Worm (Caenorhabditis elegans): ENCODE data around the gene fbxa-208.

The fbxa-208 gene

ce11 chrIII:1214680-1215079, 41.9 kb upstream of the fbxa-208 start, which contains the start of gene Y119D3B.21:
TSS of gene Y119D3B.21 (plus strand) at chrIII:1215000.
- TF ChIP-seq ama-1 (optimal IDR thresholded peaks at IDR 0.05) (peak; percentile 53), nhr-237 (tag; optimal IDR thresholded peaks at IDR 0.05) (no peak), sma-9 (GFP tag; optimal IDR thresholded peaks at IDR 0.05) (peak; percentile 13), sma-9 (tag; optimal IDR thresholded peaks at IDR 0.05) (no peak), fos-1 (tag; optimal IDR thresholded peaks at IDR 0.05) (peak; percentile 84), F13H6.1 (tag; optimal IDR thresholded peaks at IDR 0.05) (peak; percentile 29), mab-5 (tag; optimal IDR thresholded peaks at IDR 0.05) (no peak), crh-2 (tag; optimal IDR thresholded peaks at IDR 0.05) (peak; percentile 49), nhr-21 (tag; optimal IDR thresholded peaks at IDR 0.05) (no peak), ceh-16 (tag; optimal IDR thresholded peaks at IDR 0.05) (no peak), gmeb-1 (tag; optimal IDR thresholded peaks at IDR 0.05) (no peak), aly-2 (tag; optimal IDR thresholded peaks at IDR 0.05) (no peak)

ce11 chrIII:1216096-1216495, 40.5 kb upstream of the fbxa-208 start:
- TF ChIP-seq crh-2 (tag; optimal IDR thresholded peaks at IDR 0.05), result no peak

- TF ChIP-seq lsy-2 (tag; optimal IDR thresholded peaks at IDR 0.05) (peak in 1 of 2 experiments; percentile 15), nhr-6 (tag; optimal IDR thresholded peaks at IDR 0.05) (no peak), sma-9 (GFP tag; optimal IDR thresholded peaks at IDR 0.05) (no peak), sma-9 (tag; optimal IDR thresholded peaks at IDR 0.05) (no peak), ama-1 (optimal IDR thresholded peaks at IDR 0.05) (no peak), C34F6.9 (tag; optimal IDR thresholded peaks at IDR 0.05) (no peak), elt-3 (tag; optimal IDR thresholded peaks at IDR 0.05) (no peak), unc-55 (GFP tag; optimal IDR thresholded peaks at IDR 0.05) (no peak)
These were observed 38.4 kb upstream of the fbxa-208 start for ce11 chrIII:1218221-1218620.

- no peak for TF ChIP-seq R02D3.7 (tag; optimal IDR thresholded peaks at IDR 0.05)
- peak; percentile 58 for TF ChIP-seq lin-13 (GFP tag; optimal IDR thresholded peaks at IDR 0.05)
These were observed 37.6 kb upstream of the fbxa-208 start for ce11 chrIII:1218998-1219397.

- TF ChIP-seq elt-1 (tag; optimal IDR thresholded peaks at IDR 0.05), result no peak
- no peak for TF ChIP-seq nhr-77 (tag; optimal IDR thresholded peaks at IDR 0.05)
- TF ChIP-seq nhr-21 (tag; optimal IDR thresholded peaks at IDR 0.05), result no peak
- TF ChIP-seq crh-2 (tag; optimal IDR thresholded peaks at IDR 0.05), result no peak
- TF ChIP-seq fos-1 (tag; optimal IDR thresholded peaks at IDR 0.05), result peak; percentile 50
- no peak for TF ChIP-seq aly-2 (tag; optimal IDR thresholded peaks at IDR 0.05)
- TF ChIP-seq alr-1 (tag; optimal IDR thresholded peaks at IDR 0.05), result no peak
- TF ChIP-seq skn-1 (tag; optimal IDR thresholded peaks at IDR 0.05), result no peak
These were observed 36.6 kb upstream of the fbxa-208 start for ce11 chrIII:1220012-1220411.

- TF ChIP-seq zag-1 (tag; optimal IDR thresholded peaks at IDR 0.05) (no peak), nhr-129 (tag; optimal IDR thresholded peaks at IDR 0.05) (no peak), nhr-6 (tag; optimal IDR thresholded peaks at IDR 0.05) (no peak), crh-2 (tag; optimal IDR thresholded peaks at IDR 0.05) (no peak), C34F6.9 (tag; optimal IDR thresholded peaks at IDR 0.05) (no peak), ama-1 (optimal IDR thresholded peaks at IDR 0.05) (no peak), lsy-2 (tag; optimal IDR thresholded peaks at IDR 0.05) (no peak), fos-1 (tag; optimal IDR thresholded peaks at IDR 0.05) (peak; percentile 65)
These were observed 34.6 kb upstream of the fbxa-208 start for ce11 chrIII:1221995-1222394.

ce11 chrIII:1223319-1224093, 33.1 kb upstream of the fbxa-208 start:
- peak; percentile 61 for TF ChIP-seq F13H6.1 (tag; optimal IDR thresholded peaks at IDR 0.05)
- TF ChIP-seq sma-9 (GFP tag; optimal IDR thresholded peaks at IDR 0.05), result peak; percentile 62
- TF ChIP-seq sma-9 (tag; optimal IDR thresholded peaks at IDR 0.05), result no peak
- TF ChIP-seq ama-1 (optimal IDR thresholded peaks at IDR 0.05), result no peak
- no peak for TF ChIP-seq unc-55 (GFP tag; optimal IDR thresholded peaks at IDR 0.05)
- TF ChIP-seq unc-39 (tag; optimal IDR thresholded peaks at IDR 0.05), result no peak
- TF ChIP-seq lin-39 (tag; optimal IDR thresholded peaks at IDR 0.05), result no peak
- TF ChIP-seq egl-27 (tag; optimal IDR thresholded peaks at IDR 0.05), result no peak
- TF ChIP-seq nhr-10 (tag; optimal IDR thresholded peaks at IDR 0.05), result no peak
- TF ChIP-seq aly-2 (tag; optimal IDR thresholded peaks at IDR 0.05), result no peak
- TF ChIP-seq nhr-77 (tag; optimal IDR thresholded peaks at IDR 0.05), result no peak
- TF ChIP-seq ceh-82 (tag; optimal IDR thresholded peaks at IDR 0.05), result no peak
- TF ChIP-seq mbf-1 (tag; optimal IDR thresholded peaks at IDR 0.05), result no peak
- peak; percentile 25 for TF ChIP-seq nhr-129 (tag; optimal IDR thresholded peaks at IDR 0.05)
- TF ChIP-seq fos-1 (tag; optimal IDR thresholded peaks at IDR 0.05), result peak; percentile 68
- no peak for TF ChIP-seq blmp-1 (tag; optimal IDR thresholded peaks at IDR 0.05; ENCODE audit: insufficient read depth)
- TF ChIP-seq nhr-12 (tag; optimal IDR thresholded peaks at IDR 0.05), result no peak
- TF ChIP-seq crh-2 (tag; optimal IDR thresholded peaks at IDR 0.05), result peak; percentile 85
- no peak for TF ChIP-seq nhr-21 (tag; optimal IDR thresholded peaks at IDR 0.05)
- TF ChIP-seq lin-13 (GFP tag; optimal IDR thresholded peaks at IDR 0.05), result peak; percentile 36
